Fruit fly (Drosophila melanogaster) whole organism, embryonic: Measurements from ENCODE around the gene CG43702.

Source experiments
- Atf6 ChIP-seq: fragments of 200-800 bp; sonication (Bioruptor generic); IDR thresholded peaks from 2 replicates; pipeline ENCODE4 v1.3.6; 2022; ENCODE audit warnings: missing biosample characterization, missing genetic modification characterization
- Awh ChIP-seq: fragments of 200-800 bp; sonication (Bioruptor generic); IDR thresholded peaks from 2 replicates; pipeline ENCODE4, ENCODE4 v1.3.6; 2022; ENCODE audit warnings: missing biosample characterization, missing genetic modification characterization
- CG10147 ChIP-seq: fragments of 200-800 bp; sonication (Bioruptor generic); optimal IDR thresholded peaks from 2 replicates; lab custom pipeline; 2019; ENCODE audit warnings: missing biosample characterization, mild to moderate bottlenecking, missing genetic modification characterization, moderate library complexity
- CG10274 ChIP-seq: fragments of 200-800 bp; sonication (Bioruptor generic); optimal IDR thresholded peaks from 3 replicates; lab custom pipeline; 2017; ENCODE audit warnings: missing biosample characterization, mild to moderate bottlenecking, missing genetic modification characterization
- CG11085 ChIP-seq: fragments of 200-800 bp; sonication (Bioruptor generic); IDR thresholded peaks from 2 replicates; pipeline ENCODE4 v1.3.6; 2022; ENCODE audit warnings: missing biosample characterization, missing genetic modification characterization
- CG11456 ChIP-seq: fragments of 200-800 bp; sonication (Bioruptor generic); IDR thresholded peaks from 3 replicates; pipeline ENCODE4 v1.3.6; 2022; ENCODE audit warnings: missing biosample characterization, missing genetic modification characterization
- CG14014 ChIP-seq: fragments of 200-800 bp; sonication (Bioruptor generic); IDR thresholded peaks from 2 replicates; pipeline ENCODE4 v1.3.6; 2022; ENCODE audit warnings: missing biosample characterization, missing genetic modification characterization
- CG16779 ChIP-seq: fragments of 200-800 bp; sonication (Bioruptor generic); IDR thresholded peaks from 2 replicates; pipeline ENCODE4 v1.3.6; 2022; ENCODE audit warnings: missing biosample characterization, missing genetic modification characterization
- CG17359 ChIP-seq: fragments of 200-800 bp; sonication (Bioruptor generic); optimal IDR thresholded peaks from 3 replicates; lab custom pipeline; 2018; ENCODE audit warnings: missing biosample characterization, mild to moderate bottlenecking, missing genetic modification characterization, moderate library complexity
- CG18619 ChIP-seq: fragments of 200-800 bp; sonication (Bioruptor generic); optimal IDR thresholded peaks from 3 replicates; lab custom pipeline; 2017; ENCODE audit warnings: missing biosample characterization, mild to moderate bottlenecking, missing genetic modification characterization
- CG2875 ChIP-seq: fragments of 200-800 bp; sonication (Bioruptor generic); optimal IDR thresholded peaks from 2 replicates; lab custom pipeline; 2017; ENCODE audit warnings: missing biosample characterization, mild to moderate bottlenecking, missing genetic modification characterization, missing genetic modification reagents
- CG2889 ChIP-seq: fragments of 200-800 bp; sonication (Bioruptor generic); IDR thresholded peaks from 3 replicates; pipeline ENCODE4 v1.3.6; 2022; ENCODE audit warnings: missing biosample characterization, missing genetic modification characterization
- CG31224 ChIP-seq: fragments of 200-800 bp; sonication (Bioruptor generic); IDR thresholded peaks from 2 replicates; pipeline ENCODE4 v1.3.6; 2022; ENCODE audit warnings: missing biosample characterization, missing genetic modification characterization
- CG34422 ChIP-seq: fragments of 200-800 bp; sonication (Bioruptor generic); IDR thresholded peaks from 3 replicates; pipeline ENCODE4 v1.3.6; 2022; ENCODE audit warnings: missing biosample characterization, missing genetic modification characterization
- CG3995 ChIP-seq: fragments of 200-800 bp; sonication (Bioruptor generic); optimal IDR thresholded peaks from 3 replicates; lab custom pipeline; 2016; ENCODE audit warnings: missing biosample characterization, missing genetic modification characterization
- CG7271 ChIP-seq: fragments of 200-800 bp; sonication (Bioruptor generic); optimal IDR thresholded peaks from 2 replicates; lab custom pipeline; 2018; ENCODE audit warnings: missing biosample characterization, mild to moderate bottlenecking, missing genetic modification characterization, moderate library complexity
- CG7928 ChIP-seq: fragments of 200-800 bp; sonication (Bioruptor generic); optimal IDR thresholded peaks from 2 replicates; lab custom pipeline; 2017; ENCODE audit warnings: missing biosample characterization, mild to moderate bottlenecking, missing genetic modification characterization
- CG8478 ChIP-seq: fragments of >200 bp; optimal IDR thresholded peaks from 2 replicates; lab custom pipeline; 2018
- CG9817 ChIP-seq: fragments of 200-800 bp; sonication (Bioruptor generic); optimal IDR thresholded peaks from 2 replicates; lab custom pipeline; 2018; ENCODE audit warnings: missing biosample characterization, mild to moderate bottlenecking, missing genetic modification characterization, moderate library complexity
- CkIIα-i1 ChIP-seq: fragments of 200-800 bp; sonication (Bioruptor generic); IDR thresholded peaks from 2 replicates; pipeline ENCODE4 v1.3.6; 2022; ENCODE audit warnings: missing biosample characterization, missing genetic modification characterization
- CoRest ChIP-seq: fragments of 200-800 bp; sonication (Bioruptor generic); optimal IDR thresholded peaks from 3 replicates; lab custom pipeline; 2018; ENCODE audit warnings: missing biosample characterization, mild to moderate bottlenecking, missing genetic modification characterization, moderate library complexity
- Dad ChIP-seq: fragments of 200-800 bp; sonication (Bioruptor generic); optimal IDR thresholded peaks from 3 replicates; lab custom pipeline; 2016; ENCODE audit warnings: missing biosample characterization, missing genetic modification characterization
- Dbx ChIP-seq: fragments of 200-800 bp; sonication (Bioruptor generic); IDR thresholded peaks from 3 replicates; pipeline ENCODE4 v1.3.6; 2022; ENCODE audit warnings: missing biosample characterization, missing genetic modification characterization
- Gsc ChIP-seq: fragments of 200-800 bp; sonication (Bioruptor generic); IDR thresholded peaks from 2 replicates; pipeline ENCODE4 v1.3.6; 2022; ENCODE audit warnings: missing biosample characterization, missing genetic modification characterization
- Hr3 ChIP-seq: fragments of 200-800 bp; sonication (Bioruptor generic); optimal IDR thresholded peaks from 3 replicates; lab custom pipeline; 2016; ENCODE audit warnings: missing biosample characterization, missing genetic modification characterization
- Lim3 ChIP-seq: fragments of 200-800 bp; sonication (Bioruptor generic); IDR thresholded peaks from 2 replicates; pipeline ENCODE4 v1.3.6; 2022; ENCODE audit warnings: missing biosample characterization, missing genetic modification characterization
- Lpt ChIP-seq: fragments of >200 bp; optimal IDR thresholded peaks from 2 replicates; lab custom pipeline; 2018; ENCODE audit warnings: missing biosample characterization, missing genetic modification characterization
- MESR4 ChIP-seq: fragments of 200-800 bp; sonication (Bioruptor generic); optimal IDR thresholded peaks from 2 replicates; lab custom pipeline; 2018; ENCODE audit warnings: missing biosample characterization, mild to moderate bottlenecking, missing genetic modification characterization, moderate library complexity
- Rfx ChIP-seq: fragments of 200-800 bp; sonication (Bioruptor generic); IDR thresholded peaks from 2 replicates; pipeline ENCODE4 v1.3.6; 2022; ENCODE audit warnings: missing biosample characterization, missing genetic modification characterization
- Sox102F ChIP-seq: fragments of 200-800 bp; sonication (Bioruptor generic); optimal IDR thresholded peaks from 2 replicates; lab custom pipeline; 2018; ENCODE audit warnings: missing biosample characterization, mild to moderate bottlenecking, missing genetic modification characterization, moderate library complexity
- Tbp ChIP-seq: fragments of >200 bp; optimal IDR thresholded peaks from 2 replicates; lab custom pipeline; 2018; ENCODE audit warnings: missing biosample characterization, missing genetic modification characterization
- chif ChIP-seq, 2 experiments: fragments of 200-800 bp; sonication (Bioruptor generic); optimal IDR thresholded peaks; 3 replicates each; lab custom pipeline; 2016; ENCODE audit warnings: missing biosample characterization in 2 of 2, missing genetic modification characterization in 2 of 2
- ci ChIP-seq: fragments of 200-800 bp; sonication (Bioruptor generic); IDR thresholded peaks from 3 replicates; pipeline ENCODE4 v1.3.6; 2022; ENCODE audit warnings: missing biosample characterization, missing genetic modification characterization
- crc ChIP-seq: fragments of 200-800 bp; sonication (Bioruptor generic); optimal IDR thresholded peaks from 2 replicates; lab custom pipeline; 2016; ENCODE audit warnings: missing biosample characterization, missing genetic modification characterization
- crp ChIP-seq, 2 experiments: fragments of 200-800 bp; sonication (Bioruptor generic); optimal IDR thresholded peaks; 2 replicates in 1 of 2; 3 replicates in 1 of 2; lab custom pipeline; 2017; ENCODE audit warnings: missing biosample characterization in 2 of 2, missing genetic modification characterization in 2 of 2, mild to moderate bottlenecking in 1 of 2, moderate library complexity in 1 of 2
- dan ChIP-seq: fragments of 200-800 bp; sonication (Bioruptor generic); IDR thresholded peaks from 2 replicates; pipeline ENCODE4 v1.3.6; 2022; ENCODE audit warnings: missing biosample characterization, missing genetic modification characterization
- dm ChIP-seq: fragments of 200-800 bp; sonication (Bioruptor generic); optimal IDR thresholded peaks from 3 replicates; lab custom pipeline; 2016; ENCODE audit warnings: missing biosample characterization, missing genetic modification characterization
- en ChIP-seq: fragments of 200-800 bp; sonication (Bioruptor generic); optimal IDR thresholded peaks from 2 replicates; lab custom pipeline; 2016; ENCODE audit warnings: missing biosample characterization, missing genetic modification characterization
- fd64A ChIP-seq: fragments of 200-800 bp; sonication (Bioruptor generic); optimal IDR thresholded peaks from 3 replicates; lab custom pipeline; 2018; ENCODE audit warnings: missing biosample characterization, mild to moderate bottlenecking, missing genetic modification characterization
- inv ChIP-seq: fragments of 200-800 bp; sonication (Bioruptor generic); IDR thresholded peaks from 2 replicates; pipeline ENCODE4 v1.3.6; 2022; ENCODE audit warnings: missing biosample characterization, missing genetic modification characterization; ENCODE audit not compliant: partially characterized antibody
- lab ChIP-seq: fragments of 200-800 bp; sonication (Bioruptor generic); optimal IDR thresholded peaks from 3 replicates; lab custom pipeline; 2017; ENCODE audit warnings: missing biosample characterization, missing genetic modification characterization, mild to moderate bottlenecking, moderate library complexity, missing genetic modification reagents
- nerfin-1 ChIP-seq: fragments of 200-800 bp; sonication (Bioruptor generic); optimal IDR thresholded peaks from 3 replicates; lab custom pipeline; 2019; ENCODE audit warnings: missing biosample characterization, mild to moderate bottlenecking, missing genetic modification characterization, moderate library complexity
- odd ChIP-seq: fragments of 200-800 bp; sonication (Bioruptor generic); optimal IDR thresholded peaks from 2 replicates; lab custom pipeline; 2017; ENCODE audit warnings: missing biosample characterization, mild to moderate bottlenecking, missing genetic modification characterization
- onecut ChIP-seq: fragments of 200-800 bp; sonication (Bioruptor generic); IDR thresholded peaks from 2 replicates; pipeline ENCODE4 v1.3.6; 2022; ENCODE audit warnings: missing biosample characterization, missing genetic modification characterization
- schlank ChIP-seq: fragments of 200-800 bp; sonication (Bioruptor generic); optimal IDR thresholded peaks from 2 replicates; lab custom pipeline; 2018; ENCODE audit warnings: missing biosample characterization, mild to moderate bottlenecking, missing genetic modification characterization
- sim ChIP-seq: fragments of 200-800 bp; sonication (Bioruptor generic); IDR thresholded peaks from 2 replicates; pipeline ENCODE4 v1.3.6; 2022; ENCODE audit warnings: missing biosample characterization, missing genetic modification characterization
- sna ChIP-seq: fragments of 200-800 bp; sonication (Bioruptor generic); IDR thresholded peaks from 2 replicates; pipeline ENCODE4 v1.3.6; 2022; ENCODE audit warnings: missing biosample characterization, missing genetic modification characterization; ENCODE audit not compliant: partially characterized antibody
- tin ChIP-seq: fragments of 200-800 bp; sonication (Bioruptor generic); optimal IDR thresholded peaks from 3 replicates; lab custom pipeline; 2016; ENCODE audit warnings: missing biosample characterization, missing genetic modification characterization
- tio ChIP-seq: fragments of 200-800 bp; sonication (Bioruptor generic); optimal IDR thresholded peaks from 2 replicates; lab custom pipeline; 2017; ENCODE audit warnings: missing biosample characterization, missing genetic modification characterization, inconsistent platforms
- trem ChIP-seq: fragments of 200-800 bp; optimal IDR thresholded peaks from 3 replicates; lab custom pipeline; 2019; ENCODE audit warnings: missing biosample characterization, mild to moderate bottlenecking, missing genetic modification characterization, moderate library complexity

The CG43702 gene

DNA sequence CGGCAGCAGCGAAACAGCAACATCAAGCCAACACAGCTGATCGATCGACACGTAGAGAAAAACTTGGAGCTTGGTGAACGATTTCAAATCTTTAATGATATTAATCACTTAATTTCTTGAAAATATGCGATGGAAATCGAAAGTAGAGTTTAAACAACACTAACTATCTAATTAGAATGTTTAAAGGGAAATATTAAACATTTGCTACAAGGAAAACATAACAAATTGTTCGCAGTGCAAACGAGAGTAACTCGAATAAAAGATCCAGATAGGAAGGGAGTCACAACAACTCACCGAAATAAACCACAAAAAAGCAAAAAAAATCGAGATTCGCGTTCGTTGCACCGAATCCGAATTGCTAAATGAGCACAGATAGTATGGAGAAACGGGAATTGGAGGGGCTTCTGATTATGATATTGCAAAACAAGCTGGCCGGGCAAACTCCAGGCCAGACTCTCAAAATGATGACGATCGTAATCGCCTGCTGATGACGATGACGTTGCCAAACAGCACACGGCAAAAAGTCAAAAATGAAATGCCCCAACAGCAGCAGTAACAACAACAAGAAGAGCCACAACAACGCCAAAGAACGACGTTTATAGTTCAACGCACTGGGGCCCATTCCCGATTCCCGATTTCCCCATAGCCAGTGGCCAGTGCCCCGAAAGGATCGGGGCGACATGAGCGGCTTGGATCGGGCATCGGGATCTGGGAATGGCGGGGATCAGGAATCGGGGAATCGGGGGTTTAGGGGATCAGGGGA lies 44.5 kb upstream of the CG43702 start (continued):
- TF ChIP-seq CG7271 (tag; lab: Kevin White, UChicago) (no peak), lab (GFP tag; lab: Kevin White, UChicago) (peak; percentile 14), Tbp (GFP tag; lab: Kevin White, UChicago) (no peak), Awh (GFP tag; lab: Robert Waterston, UW) (0 out of 2 replicates have a peak, but pooled peaks have one; percentile 47), CG2875 (GFP tag; lab: Kevin White, UChicago) (no peak), CG31224 (GFP tag; lab: Robert Waterston, UW) (no peak), Sox102F (peak; percentile 71), Lim3 (GFP tag; lab: Robert Waterston, UW) (no peak), CkIIα-i1 (GFP tag; lab: Robert Waterston, UW) (no peak), tin (GFP tag; lab: Kevin White, UChicago) (peak; percentile 35), crc (no peak), en (no peak), CG2889 (GFP tag; lab: Robert Waterston, UW) (no peak), MESR4 (no peak), CG17359 (tag; lab: Kevin White, UChicago) (peak; percentile 50), fd64A (no peak), Lpt (GFP tag; lab: Kevin White, UChicago) (no peak), onecut (GFP tag; lab: Robert Waterston, UW) (peak; percentile 31; the same call in 1 of the 2 replicates), tio (peak; percentile 9), CG9817 (tag; lab: Kevin White, UChicago) (no peak), Gsc (GFP tag; lab: Robert Waterston, UW) (no peak), CG10147 (GFP tag; lab: Kevin White, UChicago) (no peak), dm (GFP tag; lab: Kevin White, UChicago) (no peak), CG16779 (GFP tag; lab: Robert Waterston, UW) (no peak), Dad (GFP tag; lab: Kevin White, UChicago) (no peak), CG10274 (GFP tag; lab: Kevin White, UChicago) (no peak), Rfx (GFP tag; lab: Robert Waterston, UW) (peak; percentile 26; the same call in 1 of the 2 replicates), inv (GFP tag; lab: Robert Waterston, UW) (no peak), trem (tag; lab: Kevin White, UChicago) (peak; percentile 47), CG34422 (GFP tag; lab: Robert Waterston, UW) (peak; percentile 15; the same call in 1 of the 3 replicates), CG11456 (GFP tag; lab: Robert Waterston, UW) (no peak), nerfin-1 (peak; percentile 39), sim (GFP tag; lab: Robert Waterston, UW) (no peak), schlank (tag; lab: Kevin White, UChicago) (no peak), CG8478 (lab: Kevin White, UChicago) (no peak), chif (GFP tag; optimal IDR thresholded peaks at IDR 0.05; lab: Kevin White, UChicago) (peak; percentile 36 to 52), sna (GFP tag; lab: Robert Waterston, UW) (no peak), CG3995 (no peak), CG18619 (GFP tag; lab: Kevin White, UChicago) (no peak), crp (GFP tag; optimal IDR thresholded peaks at IDR 0.05; lab: Kevin White, UChicago) (peak in 1 of 2 experiments; percentile 35), Hr3 (GFP tag; lab: Kevin White, UChicago) (peak; percentile 11), Dbx (GFP tag; lab: Robert Waterston, UW) (no peak), CG7928 (no peak), dan (GFP tag; lab: Robert Waterston, UW) (no peak), CoRest (peak; percentile 50), Atf6 (GFP tag; lab: Robert Waterston, UW) (no peak), CG14014 (GFP tag; lab: Robert Waterston, UW) (no peak), odd (no peak), ci (GFP tag; lab: Robert Waterston, UW) (no peak), CG11085 (0 out of 2 replicates have a peak, but pooled peaks have one; percentile 18)
